Fruit fly (Drosophila melanogaster): Measurements from ENCODE around the gene CG10185.

- TF ChIP-seq cyc (GFP tag; optimal IDR thresholded peaks at IDR 0.05) (no peak), Met (GFP tag; optimal IDR thresholded peaks at IDR 0.05) (no peak), acj6 (GFP tag; optimal IDR thresholded peaks at IDR 0.05) (no peak)
These were observed 29.3 kb downstream of the CG10185 start for dm6 chr3R:16038049-16038448.

Measured in whole organism, prepupa.